Worm (Caenorhabditis elegans) whole organism, L3 larva: ENCODE results near the gene npr-4.

Experiments
- ama-1 ChIP-seq: fragments of 150-350 bp; optimal IDR thresholded peaks from 2 replicates; lab custom pipeline; 2018
- ceh-16 ChIP-seq: sonication (generic microtip); optimal IDR thresholded peaks from 2 replicates; lab custom pipeline; 2017; ENCODE audit warnings: missing biosample characterization, missing genetic modification characterization
- ceh-9 ChIP-seq: sonication (generic microtip); optimal IDR thresholded peaks from 2 replicates; lab custom pipeline; 2018; ENCODE audit warnings: missing biosample characterization, missing genetic modification characterization
- daf-12 ChIP-seq: fragments of 150-350 bp; optimal IDR thresholded peaks from 2 replicates; lab custom pipeline; 2014; ENCODE audit warnings: missing biosample characterization, missing genetic modification reagents, missing genetic modification characterization
- egl-27 ChIP-seq: sonication (generic microtip); optimal IDR thresholded peaks from 4 replicates; lab custom pipeline; 2017; ENCODE audit warnings: missing biosample characterization, missing genetic modification reagents, missing genetic modification characterization
- elt-2 ChIP-seq: sonication (generic microtip); optimal IDR thresholded peaks from 2 replicates; lab custom pipeline; 2016; ENCODE audit warnings: missing genetic modification reagents, mild to moderate bottlenecking, missing genetic modification characterization, missing compliant biosample characterization
- elt-3 ChIP-seq, 3 experiments: fragments of 150-350 bp in 1 of 3; sonication (generic microtip) in 2 of 3; optimal IDR thresholded peaks; 2 replicates in 2 of 3; 4 replicates in 1 of 3; lab custom pipeline; 2014 to 2017; ENCODE audit warnings: missing biosample characterization in 3 of 3, missing genetic modification characterization in 3 of 3
- fkh-10 ChIP-seq: sonication (generic microtip); optimal IDR thresholded peaks from 2 replicates; lab custom pipeline; 2017; ENCODE audit warnings: missing biosample characterization, missing genetic modification reagents, missing genetic modification characterization
- fkh-2 ChIP-seq: fragments of 150-350 bp; optimal IDR thresholded peaks from 2 replicates; lab custom pipeline; 2014; ENCODE audit warnings: missing biosample characterization, missing genetic modification reagents, missing genetic modification characterization
- fos-1 ChIP-seq: fragments of 150-350 bp; optimal IDR thresholded peaks from 2 replicates; lab custom pipeline; 2014; ENCODE audit warnings: missing biosample characterization, missing genetic modification characterization
- jun-1 ChIP-seq: fragments of 150-350 bp; optimal IDR thresholded peaks from 2 replicates; lab custom pipeline; 2014; ENCODE audit warnings: missing biosample characterization, missing genetic modification reagents, missing genetic modification characterization
- lin-15B ChIP-seq: fragments of 150-350 bp; optimal IDR thresholded peaks from 2 replicates; lab custom pipeline; 2014; ENCODE audit warnings: missing biosample characterization, missing genetic modification characterization
- lin-39 ChIP-seq: fragments of 150-350 bp; optimal IDR thresholded peaks from 2 replicates; lab custom pipeline; 2018; ENCODE audit warnings: missing biosample characterization, missing genetic modification reagents, missing genetic modification characterization
- lsy-12 ChIP-seq: sonication (generic microtip); optimal IDR thresholded peaks from 2 replicates; lab custom pipeline; 2016; ENCODE audit warnings: mild to moderate bottlenecking, missing genetic modification characterization, missing compliant biosample characterization
- mdl-1 ChIP-seq: fragments of 150-350 bp; optimal IDR thresholded peaks from 2 replicates; lab custom pipeline; 2014; ENCODE audit warnings: missing biosample characterization, missing genetic modification characterization
- mml-1 ChIP-seq: fragments of 150-350 bp; sonication (generic microtip); optimal IDR thresholded peaks from 3 replicates; lab custom pipeline; 2014; ENCODE audit warnings: missing biosample characterization, missing genetic modification characterization
- nfya-1 ChIP-seq: sonication (generic microtip); optimal IDR thresholded peaks from 2 replicates; lab custom pipeline; 2017; ENCODE audit warnings: missing genetic modification characterization, mild to moderate bottlenecking, missing compliant biosample characterization, antibody characterized with exemption, moderate library complexity; ENCODE audit not compliant: insufficient read depth
- nhr-23 ChIP-seq: fragments of 150-350 bp; optimal IDR thresholded peaks from 2 replicates; lab custom pipeline; 2014; ENCODE audit warnings: missing biosample characterization, missing genetic modification reagents, missing genetic modification characterization
- nhr-25 ChIP-seq: sonication (generic microtip); optimal IDR thresholded peaks from 2 replicates; lab custom pipeline; 2017; ENCODE audit warnings: missing biosample characterization, missing genetic modification characterization
- nhr-28 ChIP-seq: fragments of 150-350 bp; optimal IDR thresholded peaks from 2 replicates; lab custom pipeline; 2014; ENCODE audit warnings: missing biosample characterization, missing genetic modification characterization
- nhr-43 ChIP-seq: sonication (generic microtip); optimal IDR thresholded peaks from 2 replicates; lab custom pipeline; 2016; ENCODE audit warnings: mild to moderate bottlenecking, missing genetic modification characterization, missing compliant biosample characterization; ENCODE audit not compliant: poor library complexity, severe bottlenecking
- nhr-76 ChIP-seq: fragments of 150-350 bp; sonication (generic microtip); optimal IDR thresholded peaks from 5 replicates; lab custom pipeline; 2014; ENCODE audit warnings: missing biosample characterization, missing genetic modification characterization
- pha-4 ChIP-seq: fragments of 150-350 bp; optimal IDR thresholded peaks from 2 replicates; lab custom pipeline; 2014; ENCODE audit warnings: missing biosample characterization, missing genetic modification reagents, missing genetic modification characterization
- pqm-1 ChIP-seq: fragments of 150-350 bp; optimal IDR thresholded peaks from 2 replicates; lab custom pipeline; 2017; ENCODE audit warnings: missing biosample characterization, missing genetic modification characterization, inconsistent platforms
- skn-1 ChIP-seq: fragments of 150-350 bp; optimal IDR thresholded peaks from 2 replicates; lab custom pipeline; 2014; ENCODE audit warnings: missing biosample characterization, missing genetic modification characterization
- tbx-2 ChIP-seq: sonication (generic microtip); optimal IDR thresholded peaks from 2 replicates; lab custom pipeline; 2016; ENCODE audit warnings: mild to moderate bottlenecking, missing genetic modification characterization, missing compliant biosample characterization
- zag-1 ChIP-seq: fragments of 150-350 bp; optimal IDR thresholded peaks from 2 replicates; lab custom pipeline; 2014; ENCODE audit warnings: missing biosample characterization, missing genetic modification characterization
- ztf-11 ChIP-seq: fragments of 150-350 bp; optimal IDR thresholded peaks from 2 replicates; lab custom pipeline; 2014; ENCODE audit warnings: missing biosample characterization, missing genetic modification characterization

npr-4 gene

ce11 chrX:12523071-12523483, 28.4 kb downstream of the npr-4 start (continued):
- no peak for TF ChIP-seq mml-1 (tag; lab: Kevin White, UChicago)
- TF ChIP-seq nfya-1 (tag; lab: Kevin White, UChicago): peak; percentile 29
- no peak for TF ChIP-seq fkh-2 (tag; lab: Kevin White, UChicago)
- no peak for TF ChIP-seq nhr-28 (tag; lab: Kevin White, UChicago)
- TF ChIP-seq tbx-2 (tag; lab: Kevin White, UChicago): peak; percentile 1
- TF ChIP-seq mdl-1 (tag; lab: Kevin White, UChicago): peak; percentile 49
- peak; percentile 41 for TF ChIP-seq lsy-12 (tag; lab: Kevin White, UChicago)
- TF ChIP-seq daf-12 (tag; lab: Kevin White, UChicago): no peak
- no peak for TF ChIP-seq ceh-16 (tag; lab: Kevin White, UChicago)
- no peak for TF ChIP-seq zag-1
- TF ChIP-seq ama-1 (lab: Kevin White, UChicago): no peak

ce11 chrX:12518982-12519381, 32.5 kb downstream of the npr-4 start:
- TF ChIP-seq pha-4 (peak; percentile 79), pqm-1 (tag; lab: Kevin White, UChicago) (peak; percentile 19), fkh-10 (no peak)

DNA sequence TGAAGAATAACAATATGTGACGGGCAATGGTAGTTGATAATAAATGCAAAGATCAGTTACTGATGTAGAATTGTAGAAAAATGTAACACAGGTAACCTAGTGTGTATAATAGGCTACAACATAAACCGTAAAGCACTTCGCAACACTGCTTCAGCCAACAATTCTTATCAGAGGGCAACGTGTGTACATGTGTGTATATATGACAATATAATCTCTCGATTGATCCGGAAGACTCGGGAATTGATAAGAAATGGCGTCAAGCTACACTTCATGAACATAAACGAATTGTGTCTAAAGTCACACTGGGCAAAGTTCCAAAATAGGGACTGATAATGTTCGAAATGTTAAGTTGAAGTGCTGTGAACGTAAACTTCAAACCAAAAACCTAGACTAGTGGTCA, 33.0 kb downstream of the npr-4 start:
- TF ChIP-seq mml-1 (tag; lab: Kevin White, UChicago) (no peak), pqm-1 (tag; lab: Kevin White, UChicago) (peak; percentile 97), fos-1 (tag; lab: Kevin White, UChicago) (no peak), lin-39 (no peak), jun-1 (tag; lab: Kevin White, UChicago) (peak; percentile 54), pha-4 (peak; percentile 38), nhr-23 (no peak), elt-2 (tag; lab: Kevin White, UChicago) (peak; percentile 96)

ce11 chrX:12517886-12518285, 33.6 kb downstream of the npr-4 start:
- TF ChIP-seq lsy-12 (tag; lab: Kevin White, UChicago): peak; percentile 70
- TF ChIP-seq ama-1 (lab: Kevin White, UChicago): peak; percentile 36
- TF ChIP-seq egl-27: peak; percentile 53
- no peak for TF ChIP-seq mdl-1 (tag; lab: Kevin White, UChicago)
- no peak for TF ChIP-seq fkh-10

ce11 chrX:12517307-12517706, 34.2 kb downstream of the npr-4 start:
- TF ChIP-seq pha-4 (peak; percentile 19), lin-15B (no peak), ama-1 (lab: Kevin White, UChicago) (peak; percentile 11), daf-12 (tag; lab: Kevin White, UChicago) (no peak), nfya-1 (tag; lab: Kevin White, UChicago) (peak; percentile 66), elt-2 (tag; lab: Kevin White, UChicago) (peak; percentile 29), ztf-11 (tag; lab: Kevin White, UChicago) (no peak), elt-3 (tag; optimal IDR thresholded peaks at IDR 0.05; lab: Kevin White, UChicago) (no peak), nhr-43 (peak; percentile 80), fkh-2 (tag; lab: Kevin White, UChicago) (no peak), fos-1 (tag; lab: Kevin White, UChicago) (no peak), nhr-23 (peak; percentile 88), lin-39 (peak; percentile 77), nhr-25 (tag; lab: Kevin White, UChicago) (peak; percentile 32)
- TF ChIP-seq, all 47 proteins: peak for 8

- TF ChIP-seq nhr-76 (no peak), ceh-9 (tag; lab: Kevin White, UChicago) (no peak), fos-1 (tag; lab: Kevin White, UChicago) (no peak), jun-1 (tag; lab: Kevin White, UChicago) (no peak), skn-1 (tag; lab: Kevin White, UChicago) (no peak), nhr-28 (tag; lab: Kevin White, UChicago) (no peak), ama-1 (lab: Kevin White, UChicago) (peak; percentile 47)
These were observed 35.0 kb downstream of the npr-4 start for ce11 chrX:12516482-12516826.
